Worm (Caenorhabditis elegans) whole organism, late embryonic: Measurements from ENCODE around the gene atl-1.

Experiments
- C08G9.2 ChIP-seq: sonication (generic microtip); optimal IDR thresholded peaks from 2 replicates; lab custom pipeline; 2016; ENCODE audit warnings: mild to moderate bottlenecking, missing genetic modification characterization, moderate library complexity, missing compliant biosample characterization
- C38D4.7 ChIP-seq: fragments of 200-800 bp; sonication (Bioruptor generic); optimal IDR thresholded peaks from 2 replicates; lab custom pipeline; 2018; ENCODE audit warnings: mild to moderate bottlenecking, missing genetic modification characterization, moderate library complexity, missing compliant biosample characterization
- T23F11.4 ChIP-seq: fragments of 200-800 bp; sonication (Bioruptor generic); optimal IDR thresholded peaks from 2 replicates; lab custom pipeline; 2018; ENCODE audit warnings: mild to moderate bottlenecking, missing genetic modification characterization, missing compliant biosample characterization
- Y22D7AL.16 ChIP-seq: sonication (generic microtip); optimal IDR thresholded peaks from 2 replicates; lab custom pipeline; 2016; ENCODE audit warnings: missing genetic modification characterization, missing compliant biosample characterization
- ceh-14 ChIP-seq: sonication (generic microtip); optimal IDR thresholded peaks from 2 replicates; lab custom pipeline; 2016; ENCODE audit warnings: missing genotype, missing genetic modification characterization, missing compliant biosample characterization
- ceh-19 ChIP-seq: fragments of 200-800 bp; sonication (Bioruptor generic); optimal IDR thresholded peaks from 2 replicates; lab custom pipeline; 2018; ENCODE audit warnings: mild to moderate bottlenecking, missing genetic modification characterization, missing compliant biosample characterization
- ceh-2 ChIP-seq: sonication (generic microtip); optimal IDR thresholded peaks from 2 replicates; lab custom pipeline; 2016; ENCODE audit warnings: missing genotype, missing genetic modification characterization, missing compliant biosample characterization
- ceh-30 ChIP-seq: fragments of 150-350 bp; optimal IDR thresholded peaks from 2 replicates; lab custom pipeline; 2014; ENCODE audit warnings: missing biosample characterization, missing genetic modification characterization
- ceh-9 ChIP-seq: sonication (generic microtip); optimal IDR thresholded peaks from 2 replicates; lab custom pipeline; 2016; ENCODE audit warnings: mild to moderate bottlenecking, missing genetic modification characterization, inconsistent platforms, missing compliant biosample characterization
- dmd-4 ChIP-seq: sonication (generic microtip); optimal IDR thresholded peaks from 2 replicates; lab custom pipeline; 2016; ENCODE audit warnings: borderline replicate concordance, missing genetic modification characterization, missing compliant biosample characterization
- dve-1 ChIP-seq: sonication (generic microtip); optimal IDR thresholded peaks from 2 replicates; lab custom pipeline; 2017; ENCODE audit warnings: antibody characterized with exemption, mild to moderate bottlenecking, missing genetic modification characterization, missing compliant biosample characterization
- elt-2 ChIP-seq: sonication (generic microtip); optimal IDR thresholded peaks from 2 replicates; lab custom pipeline; 2016; ENCODE audit warnings: missing genetic modification reagents, missing genetic modification characterization, missing compliant biosample characterization
- ets-4 ChIP-seq: sonication (generic microtip); optimal IDR thresholded peaks from 2 replicates; lab custom pipeline; 2016; ENCODE audit warnings: missing genetic modification characterization, missing compliant biosample characterization
- eyg-1 ChIP-seq: sonication (generic microtip); optimal IDR thresholded peaks from 2 replicates; lab custom pipeline; 2016; ENCODE audit warnings: missing genotype, missing genetic modification characterization, missing compliant biosample characterization
- fax-1 ChIP-seq: sonication (generic microtip); optimal IDR thresholded peaks from 2 replicates; lab custom pipeline; 2016; ENCODE audit warnings: missing genotype, missing genetic modification characterization, missing compliant biosample characterization
- fkh-10 ChIP-seq: fragments of 150-350 bp; optimal IDR thresholded peaks from 2 replicates; lab custom pipeline; 2014; ENCODE audit warnings: missing biosample characterization, missing genetic modification reagents, missing genetic modification characterization
- fkh-6 ChIP-seq: sonication (generic microtip); optimal IDR thresholded peaks from 2 replicates; lab custom pipeline; 2016; ENCODE audit warnings: missing genetic modification characterization, missing compliant biosample characterization
- hlh-30 ChIP-seq: sonication (generic microtip); optimal IDR thresholded peaks from 2 replicates; lab custom pipeline; 2017; ENCODE audit warnings: antibody characterized with exemption, missing genetic modification characterization, missing compliant biosample characterization; ENCODE audit not compliant: insufficient read depth
- hlh-6 ChIP-seq: sonication (generic microtip); optimal IDR thresholded peaks from 2 replicates; lab custom pipeline; 2016; ENCODE audit warnings: missing genotype, missing genetic modification characterization, missing compliant biosample characterization
- pqm-1 ChIP-seq: sonication (generic microtip); optimal IDR thresholded peaks from 2 replicates; lab custom pipeline; 2016; ENCODE audit warnings: missing genetic modification characterization, missing compliant biosample characterization
- pros-1 ChIP-seq: fragments of 150-350 bp; optimal IDR thresholded peaks from 2 replicates; lab custom pipeline; 2014; ENCODE audit warnings: missing biosample characterization, missing genetic modification reagents, missing genetic modification characterization
- ref-2 ChIP-seq: sonication (generic microtip); optimal IDR thresholded peaks from 2 replicates; lab custom pipeline; 2016; ENCODE audit warnings: missing genetic modification characterization, missing compliant biosample characterization
- sdc-2 ChIP-seq: sonication (generic microtip); optimal IDR thresholded peaks from 2 replicates; lab custom pipeline; 2016; ENCODE audit warnings: missing genotype, missing genetic modification characterization, missing compliant biosample characterization
- sox-2 ChIP-seq: fragments of 200-800 bp; sonication (Bioruptor generic); IDR thresholded peaks from 2 replicates; pipeline ENCODE4 v1.3.6; 2022; ENCODE audit warnings: missing genetic modification reagents, missing genetic modification characterization, missing compliant biosample characterization
- syd-9 ChIP-seq: sonication (generic microtip); optimal IDR thresholded peaks from 2 replicates; lab custom pipeline; 2016; ENCODE audit warnings: mild to moderate bottlenecking, missing genetic modification characterization, moderate library complexity, missing compliant biosample characterization
- tbx-2 ChIP-seq: sonication (generic microtip); optimal IDR thresholded peaks from 2 replicates; lab custom pipeline; 2016; ENCODE audit warnings: missing genetic modification characterization, missing compliant biosample characterization
- ttx-3 ChIP-seq: sonication (generic microtip); optimal IDR thresholded peaks from 2 replicates; lab custom pipeline; 2016; ENCODE audit warnings: missing genetic modification reagents, missing genetic modification characterization, missing compliant biosample characterization
- unc-3 ChIP-seq, 2 experiments: fragments of 200-800 bp in 1 of 2; sonication (Bioruptor generic) in 1 of 2; sonication (generic microtip) in 1 of 2; conservative IDR thresholded peaks in 1 of 2; optimal IDR thresholded peaks in 1 of 2; 2 replicates each; pipeline versions ENCODE4 v1.3.6 to Lab custom; 2016 to 2022; ENCODE audit warnings: missing compliant biosample characterization in 2 of 2, missing genetic modification characterization in 2 of 2, missing genetic modification reagents in 1 of 2
- unc-42 ChIP-seq: sonication (generic microtip); optimal IDR thresholded peaks from 2 replicates; lab custom pipeline; 2016; ENCODE audit warnings: missing genotype, missing genetic modification characterization, missing compliant biosample characterization
- unc-86 ChIP-seq: sonication (generic microtip); optimal IDR thresholded peaks from 2 replicates; lab custom pipeline; 2016; ENCODE audit warnings: missing genetic modification characterization, missing compliant biosample characterization
- zip-5 ChIP-seq: sonication (generic microtip); optimal IDR thresholded peaks from 2 replicates; lab custom pipeline; 2016; ENCODE audit warnings: missing genetic modification characterization, missing compliant biosample characterization
- ztf-16 ChIP-seq: sonication (generic microtip); optimal IDR thresholded peaks from 2 replicates; lab custom pipeline; 2017; ENCODE audit warnings: missing genetic modification characterization, missing compliant biosample characterization

atl-1 gene

DNA sequence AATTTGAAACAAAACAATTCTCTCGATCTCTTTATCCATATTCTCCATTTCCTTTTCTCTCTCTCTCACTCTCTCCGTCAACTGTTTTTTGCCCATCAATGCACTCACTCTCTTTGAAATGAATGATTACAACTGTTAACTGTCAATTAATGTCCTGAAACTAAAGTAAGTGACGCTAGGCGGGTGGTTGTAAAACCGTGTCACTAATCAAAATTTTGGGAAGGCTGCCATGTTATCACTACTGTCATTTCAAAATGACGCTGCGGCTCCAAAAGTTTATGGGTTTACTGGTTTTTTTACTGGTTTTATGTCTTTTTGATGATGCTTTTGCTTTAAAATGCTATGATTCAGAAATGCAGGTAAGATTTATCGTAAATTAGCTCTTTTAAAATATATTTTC, 33.8 kb upstream of the atl-1 start, which contains the start of gene ZK287.9:
TSS of gene ZK287.9 (plus strand) at position 192 of the 400 bp plus-strand sequence.
- TF ChIP-seq ceh-2 (no peak), ztf-16 (tag; lab: Kevin White, UChicago) (no peak), ets-4 (no peak)

- TF ChIP-seq fkh-6 (tag; lab: Kevin White, UChicago) (no peak), hlh-30 (tag; lab: Kevin White, UChicago) (no peak), tbx-2 (tag; lab: Kevin White, UChicago) (no peak), C08G9.2 (tag; lab: Kevin White, UChicago) (no peak), elt-2 (tag; lab: Kevin White, UChicago) (no peak), hlh-6 (no peak), C38D4.7 (GFP tag; lab: Kevin White, UChicago) (no peak), ceh-14 (tag; lab: Kevin White, UChicago) (no peak), dmd-4 (no peak), ceh-30 (tag; lab: Kevin White, UChicago) (no peak), T23F11.4 (no peak), sdc-2 (tag; lab: Kevin White, UChicago) (no peak), zip-5 (no peak), sox-2 (GFP tag; lab: Robert Waterston, UW) (no peak), ttx-3 (tag; lab: Kevin White, UChicago) (no peak)
These were observed 32.6 kb upstream of the atl-1 start, which contains the start of gene cthd-1 for ce11 chrV:9677977-9678376. Gene cthd-1 (plus strand): TSS chrV:9678277.

DNA sequence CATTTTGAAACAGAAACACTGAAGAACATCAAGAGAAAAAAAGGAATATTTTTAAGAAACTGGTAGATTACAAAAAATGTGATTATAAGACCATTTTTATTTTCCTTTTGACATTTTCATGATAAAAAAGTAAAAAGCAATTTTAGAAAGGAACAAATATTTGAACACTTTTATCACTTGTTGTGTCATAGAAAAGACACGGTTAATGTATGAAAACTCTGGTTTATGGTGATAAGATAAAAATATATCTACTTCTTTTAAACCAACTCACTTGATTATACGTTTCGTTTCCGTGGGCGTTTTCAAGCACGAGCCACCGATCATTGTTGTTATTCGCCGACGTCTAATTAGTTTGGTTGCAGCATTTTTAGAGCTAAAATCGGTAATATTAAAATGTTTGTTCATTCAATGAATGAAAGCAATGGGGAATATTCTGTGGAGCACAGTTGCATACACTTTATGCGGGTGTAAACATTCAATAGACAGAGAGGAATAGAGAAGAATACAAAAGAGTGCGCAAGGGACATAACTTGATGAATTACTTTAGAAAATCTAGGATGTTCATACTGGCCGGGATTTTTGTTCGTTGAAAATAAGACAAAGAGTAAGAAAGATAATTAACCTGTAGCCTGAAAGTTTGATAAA, 27.9 kb upstream of the atl-1 start, which contains the start of gene sulp-8:
TSS of gene sulp-8 (minus strand) at position 469 of the 645 bp plus-strand sequence.
- TF ChIP-seq ceh-9, result no peak
- TF ChIP-seq dve-1 (tag; lab: Kevin White, UChicago), result no peak
- no peak for TF ChIP-seq sdc-2 (tag; lab: Kevin White, UChicago)
- TF ChIP-seq pros-1 (tag; lab: Kevin White, UChicago), result no peak
- no peak for TF ChIP-seq pqm-1
- no peak for TF ChIP-seq syd-9
- no peak for TF ChIP-seq hlh-6

ce11 chrV:9672495-9672894, 27.1 kb upstream of the atl-1 start:
- no peak for TF ChIP-seq zip-5
- no peak for TF ChIP-seq sdc-2 (tag; lab: Kevin White, UChicago)
- no peak for TF ChIP-seq eyg-1
- no peak for TF ChIP-seq unc-86 (tag; lab: Kevin White, UChicago)
- TF ChIP-seq fkh-10 (GFP tag; lab: Kevin White, UChicago), result no peak
- no peak for TF ChIP-seq Y22D7AL.16
- TF ChIP-seq ceh-9, result no peak
- no peak for TF ChIP-seq ref-2 (tag; lab: Kevin White, UChicago)
- no peak for TF ChIP-seq ceh-19 (GFP tag; lab: Kevin White, UChicago)
- no peak for TF ChIP-seq fax-1 (tag; lab: Kevin White, UChicago)
- TF ChIP-seq, all 69 proteins: peak for 0

DNA sequence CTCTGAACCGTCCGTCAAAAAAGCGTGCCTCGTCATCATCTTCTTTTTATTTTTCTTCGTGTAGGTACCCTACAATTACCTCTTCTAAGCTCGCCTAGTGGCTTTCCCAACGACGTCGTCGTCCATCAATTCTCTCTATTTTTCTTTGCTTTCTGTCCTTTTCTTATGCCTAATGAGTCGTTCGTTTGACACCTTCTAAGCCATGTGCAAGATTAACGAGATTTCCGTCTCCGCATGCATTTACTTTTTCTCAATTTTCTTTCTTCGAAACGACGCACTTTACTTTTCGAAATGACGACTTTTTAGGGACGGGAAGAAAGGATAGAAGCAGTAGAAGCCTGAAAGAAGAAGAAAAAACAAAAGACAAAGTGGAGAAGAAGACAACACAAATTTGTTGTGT, 21.0 kb upstream of the atl-1 start, which contains the start of gene ZK287.1:
TSS of gene ZK287.1 (plus strand) at position 301 of the 400 bp plus-strand sequence.
- peak; percentile 3 for TF ChIP-seq fkh-10 (GFP tag; lab: Kevin White, UChicago)
- no peak for TF ChIP-seq T23F11.4
- peak; percentile 17 for TF ChIP-seq unc-42
- TF ChIP-seq unc-3 (GFP tag; conservative IDR thresholded peaks at IDR 0.05; lab: Robert Waterston, UW), result no peak
- TF ChIP-seq unc-3 (tag; optimal IDR thresholded peaks at IDR 0.05; lab: Kevin White, UChicago), result no peak
- TF ChIP-seq ttx-3 (tag; lab: Kevin White, UChicago), result no peak
